Worm (Caenorhabditis elegans): ENCODE measurements around the gene lgc-13.

DNA sequence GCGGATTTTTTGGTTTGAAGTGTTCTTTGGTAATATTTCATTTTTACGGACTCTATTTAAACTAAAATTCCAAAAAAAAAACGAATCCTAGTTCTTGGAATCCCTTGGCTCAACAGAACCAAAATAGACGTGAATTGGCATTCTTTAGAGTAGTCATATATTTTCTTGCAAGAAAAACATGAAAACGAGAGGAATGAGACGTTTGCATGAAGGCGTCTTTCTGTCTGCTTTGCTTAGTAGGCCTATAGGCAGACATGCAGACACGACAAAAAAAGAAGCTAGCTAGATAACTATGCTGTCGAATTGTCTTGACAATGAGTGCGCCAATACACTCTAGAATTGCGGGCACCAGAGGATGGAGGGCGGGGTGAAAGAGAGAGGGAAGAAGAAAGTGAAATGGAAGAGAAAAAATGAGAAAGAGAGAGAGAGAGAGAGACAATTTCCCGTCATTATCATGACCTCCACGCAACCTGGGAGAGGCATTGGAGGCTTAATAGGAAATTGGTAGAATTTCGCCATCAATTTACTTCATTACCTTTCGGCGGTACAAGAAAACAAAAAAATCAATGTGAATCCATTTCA is 28.3 kb upstream of the lgc-13 start:
- TF ChIP-seq ceh-100 (GFP tag; IDR thresholded peaks at IDR 0.05) (no peak), efl-1 (GFP tag; optimal IDR thresholded peaks at IDR 0.05) (no peak), snpc-4 (GFP tag; optimal IDR thresholded peaks at IDR 0.05) (no peak), snpc-4 (tag; optimal IDR thresholded peaks at IDR 0.05) (no peak), ceh-91 (GFP tag; IDR thresholded peaks at IDR 0.05) (no peak), tbx-9 (tag; optimal IDR thresholded peaks at IDR 0.05; ENCODE audit: borderline replicate concordance) (no peak), nhr-90 (tag; optimal IDR thresholded peaks at IDR 0.05) (no peak), ztf-18 (tag; optimal IDR thresholded peaks at IDR 0.05) (no peak), pha-4 (tag; optimal IDR thresholded peaks at IDR 0.05) (no peak), F55B11.4 (tag; optimal IDR thresholded peaks at IDR 0.05; ENCODE audit: borderline replicate concordance, insufficient read depth) (no peak), ets-4 (GFP tag; optimal IDR thresholded peaks at IDR 0.05) (no peak)

Data from whole organism, young adult.